Worm (Caenorhabditis elegans): ENCODE data around the gene Y57E12AL.2.

DNA sequence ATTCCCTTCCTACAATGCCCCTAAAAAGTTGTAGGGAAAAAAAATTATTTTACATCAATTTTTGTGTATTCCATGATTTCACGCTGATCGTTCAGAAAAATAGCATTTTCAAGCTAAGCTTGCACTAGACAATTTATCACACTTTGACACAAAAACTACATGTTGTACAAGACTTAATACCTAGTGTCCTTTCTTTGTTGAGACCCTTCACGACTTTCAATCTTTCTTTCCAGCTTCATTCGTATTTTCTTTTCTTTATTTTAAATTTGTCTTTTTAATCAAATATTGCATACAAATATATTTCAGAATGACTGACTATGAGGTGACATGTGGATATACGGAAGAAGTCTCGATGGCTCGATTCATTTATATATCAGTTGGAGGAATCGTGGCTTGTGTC is 11.9 kb upstream of the Y57E12AL.2 start, which contains the start of gene F20A1.2:
- no peak for TF ChIP-seq F13C5.2 (tag; optimal IDR thresholded peaks at IDR 0.05)
- no peak for TF ChIP-seq tbx-37 (GFP tag; conservative IDR thresholded peaks at IDR 0.05)
- no peak for TF ChIP-seq hmg-4 (GFP tag; optimal IDR thresholded peaks at IDR 0.05)
- TF ChIP-seq ceh-13 (GFP tag; optimal IDR thresholded peaks at IDR 0.05): no peak
- TF ChIP-seq ama-1 (optimal IDR thresholded peaks at IDR 0.05): no peak
- no peak for TF ChIP-seq tbx-11 (GFP tag; IDR thresholded peaks at IDR 0.05)
- TF ChIP-seq hnd-1 (tag; optimal IDR thresholded peaks at IDR 0.05): no peak
- no peak for TF ChIP-seq ets-7 (tag; optimal IDR thresholded peaks at IDR 0.05)
- no peak for TF ChIP-seq aly-1 (tag; optimal IDR thresholded peaks at IDR 0.05)
- TF ChIP-seq tra-4 (tag; optimal IDR thresholded peaks at IDR 0.05): no peak
- no peak for TF ChIP-seq pes-1 (GFP tag; IDR thresholded peaks at IDR 0.05)
